Fruit fly (Drosophila melanogaster) whole organism, wandering third instar larva: ENCODE results near the gene CG4995.

ENCODE experiments used
- Dfd ChIP-seq: fragments of >200 bp; optimal IDR thresholded peaks from 2 replicates; lab custom pipeline; 2017; ENCODE audit warnings: missing biosample characterization, missing genetic modification characterization
- Jra ChIP-seq: sonication (Bioruptor generic); optimal IDR thresholded peaks from 2 replicates; lab custom pipeline; 2016; ENCODE audit warnings: missing biosample characterization, missing genetic modification characterization
- Mio ChIP-seq: sonication (Bioruptor generic); optimal IDR thresholded peaks from 2 replicates; lab custom pipeline; 2016; ENCODE audit warnings: missing biosample characterization, missing genetic modification characterization
- Vsx2 ChIP-seq: fragments of 200-300, 225-300 bp; sonication (Bioruptor generic); optimal IDR thresholded peaks from 2 replicates; lab custom pipeline; 2018; ENCODE audit warnings: missing biosample characterization, missing genetic modification characterization; ENCODE audit not compliant: partially characterized antibody
- br ChIP-seq: fragments of 200-800 bp; sonication (Bioruptor generic); optimal IDR thresholded peaks from 2 replicates; lab custom pipeline; 2016; ENCODE audit warnings: missing biosample characterization, missing genetic modification characterization
- brk ChIP-seq: fragments of 200-800 bp; sonication (Bioruptor generic); optimal IDR thresholded peaks from 2 replicates; lab custom pipeline; 2016; ENCODE audit warnings: missing biosample characterization, mild to moderate bottlenecking, missing genetic modification characterization
- fru ChIP-seq: fragments of 200-800 bp; sonication (Bioruptor generic); optimal IDR thresholded peaks from 3 replicates; lab custom pipeline; 2016; ENCODE audit warnings: missing biosample characterization, mild to moderate bottlenecking, missing genetic modification characterization
- h ChIP-seq: fragments of 200-800 bp; sonication (Bioruptor generic); optimal IDR thresholded peaks from 3 replicates; lab custom pipeline; 2016; ENCODE audit warnings: missing biosample characterization, mild to moderate bottlenecking, missing genetic modification characterization
- pan ChIP-seq: fragments of >200 bp; optimal IDR thresholded peaks from 2 replicates; lab custom pipeline; 2017
- rgr ChIP-seq: fragments of 200-800 bp; sonication (Bioruptor generic); optimal IDR thresholded peaks from 3 replicates; lab custom pipeline; 2016; ENCODE audit warnings: missing biosample characterization, mild to moderate bottlenecking, missing genetic modification characterization
- sage ChIP-seq: fragments of 200-800 bp; sonication (Bioruptor generic); optimal IDR thresholded peaks from 2 replicates; lab custom pipeline; 2016; ENCODE audit warnings: missing biosample characterization, mild to moderate bottlenecking, missing genetic modification characterization
- usp ChIP-seq: fragments of >200 bp; optimal IDR thresholded peaks from 2 replicates; lab custom pipeline; 2017; ENCODE audit warnings: missing biosample characterization, missing genetic modification characterization

DNA sequence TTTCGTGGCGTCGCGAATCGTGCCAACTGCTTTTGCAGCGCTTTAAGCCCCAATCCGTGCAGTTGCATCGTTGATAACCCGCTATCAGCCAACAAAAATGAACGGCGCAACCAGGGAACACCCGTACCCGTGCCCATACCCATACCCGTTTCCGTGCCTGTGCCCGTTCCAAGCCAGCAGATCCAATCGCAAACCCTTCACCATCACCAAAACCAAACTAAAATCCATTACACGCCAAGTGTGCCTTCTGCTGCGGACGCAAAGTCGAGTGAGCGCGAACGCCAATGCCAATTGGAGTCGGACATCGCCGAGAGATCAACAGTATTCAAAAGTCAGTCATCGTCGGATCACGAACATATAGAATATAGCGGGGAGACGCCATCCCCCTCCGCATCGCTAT lies 11.9 kb downstream of the CG4995 start:
- TF ChIP-seq usp = no peak
- TF ChIP-seq sage (GFP tag; lab: Kevin White, UChicago) = no peak
- TF ChIP-seq Dfd (GFP tag; lab: Kevin White, UChicago) = no peak
- no peak for TF ChIP-seq Vsx2 (GFP tag; lab: Kevin White, UChicago)
- no peak for TF ChIP-seq h (GFP tag; lab: Kevin White, UChicago)
- no peak for TF ChIP-seq Mio (GFP tag; lab: Kevin White, UChicago)
- TF ChIP-seq br (GFP tag; lab: Kevin White, UChicago) = no peak
- no peak for TF ChIP-seq brk
- TF ChIP-seq rgr (GFP tag; lab: Kevin White, UChicago) = no peak
- TF ChIP-seq pan (lab: Kevin White, UChicago) = no peak
- TF ChIP-seq fru (GFP tag; lab: Kevin White, UChicago) = no peak
- no peak for TF ChIP-seq Jra (GFP tag; lab: Kevin White, UChicago)
